Worm (Caenorhabditis elegans): Measurements from ENCODE around the gene ctsa-4.1.
A peak's percentile ranks its signal among the peaks of the same experiment; 100 is the strongest.

The ctsa-4.1 gene

DNA sequence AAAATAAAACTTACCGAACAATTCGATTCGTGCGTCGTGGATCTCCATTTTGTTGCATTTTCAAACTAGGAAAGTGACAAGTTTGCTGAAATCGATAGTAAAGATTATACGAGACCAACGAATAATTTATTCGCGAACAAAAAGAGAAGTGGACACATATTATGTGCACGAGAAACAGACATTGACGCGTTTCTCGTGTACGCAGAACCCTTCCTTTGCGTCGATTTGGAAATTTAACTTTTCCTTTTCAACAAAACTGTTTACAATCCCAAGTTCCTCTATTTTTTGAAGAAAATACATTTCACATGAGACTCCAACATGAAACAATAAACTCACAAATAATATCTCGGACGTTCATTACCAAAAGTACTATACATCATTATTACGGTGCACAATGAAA lies 6.0 kb upstream of the ctsa-4.1 start, which contains the start of gene K10B2.4 (continued):
- TF ChIP-seq efl-1 (optimal IDR thresholded peaks at IDR 0.05) (peak; percentile 77 to 79), efl-1 (GFP tag; optimal IDR thresholded peaks at IDR 0.05 in 1 of 2) (peak; percentile 64 to 97), fkh-10 (GFP tag; optimal IDR thresholded peaks at IDR 0.05) (no peak), nhr-76 (tag; optimal IDR thresholded peaks at IDR 0.05) (no peak), nhr-90 (tag; optimal IDR thresholded peaks at IDR 0.05; ENCODE audit: poor library complexity) (peak; percentile 54), lin-14 (GFP tag; optimal IDR thresholded peaks at IDR 0.05) (peak; percentile 82), ceh-88 (GFP tag; IDR thresholded peaks at IDR 0.05) (no peak), fkh-8 (tag; optimal IDR thresholded peaks at IDR 0.05) (peak; percentile 6), pqm-1 (tag; optimal IDR thresholded peaks at IDR 0.05) (no peak), skn-1 (tag; optimal IDR thresholded peaks at IDR 0.05) (peak; percentile 35), hlh-17 (GFP tag; optimal IDR thresholded peaks at IDR 0.05; ENCODE audit: borderline replicate concordance) (no peak), nhr-84 (tag; optimal IDR thresholded peaks at IDR 0.05) (no peak), elt-3 (tag; optimal IDR thresholded peaks at IDR 0.05) (peak in 1 of 6 experiments; percentile 37), grh-1 (GFP tag; IDR thresholded peaks at IDR 0.05) (0 out of 2 replicates have a peak, but pooled peaks have one; percentile 34), ztf-11 (tag; optimal IDR thresholded peaks at IDR 0.05) (no peak), unc-30 (tag; optimal IDR thresholded peaks at IDR 0.05) (no peak), blmp-1 (tag; optimal IDR thresholded peaks at IDR 0.05) (peak; percentile 94), mab-9 (GFP tag; IDR thresholded peaks at IDR 0.05) (no peak), nhr-28 (tag; optimal IDR thresholded peaks at IDR 0.05) (no peak), nhr-71 (tag; optimal IDR thresholded peaks at IDR 0.05) (peak; percentile 77), vab-15 (tag; optimal IDR thresholded peaks at IDR 0.05) (no peak), fkh-4 (tag; optimal IDR thresholded peaks at IDR 0.05; ENCODE audit: borderline replicate concordance) (no peak), lin-13 (GFP tag; optimal IDR thresholded peaks at IDR 0.05) (peak; percentile 65), nhr-237 (tag; optimal IDR thresholded peaks at IDR 0.05) (no peak), zip-4 (GFP tag; optimal IDR thresholded peaks at IDR 0.05) (no peak), efl-3 (GFP tag; optimal IDR thresholded peaks at IDR 0.05) (no peak), elt-2 (tag; optimal IDR thresholded peaks at IDR 0.05) (no peak), sox-4 (tag; optimal IDR thresholded peaks at IDR 0.05) (no peak), C34B4.2 (tag; optimal IDR thresholded peaks at IDR 0.05) (no peak), nhr-11 (tag; optimal IDR thresholded peaks at IDR 0.05) (no peak), aly-2 (tag; optimal IDR thresholded peaks at IDR 0.05) (no peak)

DNA sequence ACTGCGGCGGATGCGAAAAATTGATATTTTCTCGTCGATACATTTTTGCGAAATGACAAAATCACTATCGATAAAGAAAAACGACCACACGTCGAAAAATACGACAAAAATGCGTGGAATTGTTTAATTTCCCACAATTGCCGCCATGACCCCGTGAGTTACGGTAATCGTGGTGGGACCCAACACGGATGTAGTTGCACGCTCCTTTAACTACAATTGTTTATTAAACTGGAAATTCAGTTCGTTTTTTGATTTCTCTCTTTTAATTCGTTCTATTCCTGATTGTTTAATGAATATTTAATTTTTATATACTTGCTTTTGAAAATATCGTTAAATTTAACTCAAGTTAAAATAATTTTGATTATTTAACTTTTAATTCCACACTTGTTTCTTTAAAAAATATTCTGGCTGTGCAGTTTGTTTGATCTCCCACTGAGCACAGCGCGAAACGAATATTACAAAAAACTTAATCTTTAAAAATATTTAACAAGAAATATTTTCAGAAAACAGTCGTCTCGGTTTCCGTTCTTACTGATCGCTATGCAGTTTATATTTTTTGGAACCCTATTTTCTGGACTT lies 1.5 kb upstream of the ctsa-4.1 start, which contains the start of the genes ani-2 and clec-88:
Gene ani-2, minus strand, starts transcription at position 131 of the 579 bp plus-strand sequence.
Gene clec-88, plus strand, starts transcription at position 486 of the 579 bp plus-strand sequence.
- TF ChIP-seq C04F5.9 (tag; optimal IDR thresholded peaks at IDR 0.05) (no peak), nhr-19 (GFP tag; conservative IDR thresholded peaks at IDR 0.05) (no peak), elt-2 (tag; optimal IDR thresholded peaks at IDR 0.05) (no peak), grh-1 (GFP tag; IDR thresholded peaks at IDR 0.05) (no peak), unc-86 (tag; optimal IDR thresholded peaks at IDR 0.05) (no peak), pag-3 (tag; optimal IDR thresholded peaks at IDR 0.05; ENCODE audit: borderline replicate concordance, insufficient read depth) (no peak), zag-1 (tag; optimal IDR thresholded peaks at IDR 0.05) (no peak), zip-4 (GFP tag; optimal IDR thresholded peaks at IDR 0.05) (no peak), nhr-20 (tag; optimal IDR thresholded peaks at IDR 0.05) (no peak)

DNA sequence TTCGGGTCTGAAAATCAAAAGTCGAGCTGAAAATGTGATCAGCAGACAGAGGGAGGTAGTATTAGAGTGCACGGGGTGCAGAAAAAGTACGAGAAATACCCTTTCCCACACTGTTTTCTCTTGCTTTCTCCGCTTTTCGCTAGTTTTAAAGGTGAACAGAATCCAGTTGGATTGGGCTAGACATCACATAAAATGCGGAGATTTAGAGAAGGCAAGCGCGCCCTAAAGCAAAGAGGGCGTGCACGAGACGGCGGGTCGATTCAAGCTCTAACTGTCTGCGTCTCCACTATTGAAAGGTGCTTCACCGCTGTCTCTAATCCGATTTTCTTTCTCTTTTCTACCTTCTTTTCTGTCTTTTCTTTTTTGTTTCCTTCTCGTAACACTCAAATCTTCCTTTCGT lies 3.3 kb downstream of the ctsa-4.1 start:
- TF ChIP-seq aly-2 (tag; optimal IDR thresholded peaks at IDR 0.05) (peak; percentile 12), zip-4 (GFP tag; optimal IDR thresholded peaks at IDR 0.05) (no peak), tbx-2 (tag; optimal IDR thresholded peaks at IDR 0.05) (peak; percentile 87), pqm-1 (tag; optimal IDR thresholded peaks at IDR 0.05) (no peak), sptf-1 (tag; optimal IDR thresholded peaks at IDR 0.05) (no peak), nhr-19 (GFP tag; conservative IDR thresholded peaks at IDR 0.05) (peak; percentile 84), fkh-4 (tag; optimal IDR thresholded peaks at IDR 0.05; ENCODE audit: borderline replicate concordance) (peak; percentile 21), Y116A8C.19 (tag; optimal IDR thresholded peaks at IDR 0.05; ENCODE audit: borderline replicate concordance) (no peak), egl-13 (tag; optimal IDR thresholded peaks at IDR 0.05) (peak; percentile 62), efl-1 (optimal IDR thresholded peaks at IDR 0.05) (peak; percentile 84 to 90), efl-1 (GFP tag; optimal IDR thresholded peaks at IDR 0.05 in 1 of 2) (peak; percentile 71 to 97), lsy-2 (tag; optimal IDR thresholded peaks at IDR 0.05) (peak; percentile 87 to 89), ces-1 (GFP tag; optimal IDR thresholded peaks at IDR 0.05) (no peak), nhr-12 (tag; optimal IDR thresholded peaks at IDR 0.05) (no peak), grh-1 (GFP tag; IDR thresholded peaks at IDR 0.05) (peak; percentile 45; the same call in 1 of the 2 replicates), blmp-1 (tag; optimal IDR thresholded peaks at IDR 0.05) (peak; percentile 97), lin-15B (tag; optimal IDR thresholded peaks at IDR 0.05) (peak; percentile 86), aha-1 (tag; optimal IDR thresholded peaks at IDR 0.05) (no peak), isw-1 (GFP tag; IDR thresholded peaks at IDR 0.05) (peak; percentile 85), C34B4.2 (tag; optimal IDR thresholded peaks at IDR 0.05) (no peak), ztf-4 (tag; optimal IDR thresholded peaks at IDR 0.05) (peak; percentile 72), fkh-8 (tag; optimal IDR thresholded peaks at IDR 0.05) (peak; percentile 88)
